1 fruit fly cellular context compared by ENCODE assay signal in genomic region chr2L:14252271-14252870, dm6.
TF ChIP-seq lines count a peak whose summit lies in the region.

No protein-coding gene starts in this region.

TF ChIP-seq in whole organism, embryonic, 481 proteins besides CTCF, POLR2A, EP300 and RAD21 (continued from another document and continues in another):
- TF ChIP-seq CG16815 (GFP tag; optimal IDR thresholded peaks at IDR 0.05; lab: Kevin White, UChicago): no peak
- no peak for TF ChIP-seq CG43689 (GFP tag; IDR thresholded peaks at IDR 0.05; lab: Robert Waterston, UW)
- TF ChIP-seq croc (GFP tag; conservative IDR thresholded peaks at IDR 0.05; lab: Robert Waterston, UW): no peak
- TF ChIP-seq dpn (GFP tag; optimal IDR thresholded peaks at IDR 0.05; lab: Kevin White, UChicago): no peak
- no peak for TF ChIP-seq CG8478 (optimal IDR thresholded peaks at IDR 0.05; lab: Kevin White, UChicago)
- no peak for TF ChIP-seq wdn (GFP tag; IDR thresholded peaks at IDR 0.05; lab: Robert Waterston, UW)
- TF ChIP-seq fd96Cb (tag; optimal IDR thresholded peaks at IDR 0.05; lab: Kevin White, UChicago): peak; percentile 68
- no peak for TF ChIP-seq CG8765 (GFP tag; IDR thresholded peaks at IDR 0.05; lab: Robert Waterston, UW)
- TF ChIP-seq Bdp1 (GFP tag; optimal IDR thresholded peaks at IDR 0.05; lab: Kevin White, UChicago): no peak
- no peak for TF ChIP-seq Mrtf (GFP tag; IDR thresholded peaks at IDR 0.05; lab: Robert Waterston, UW)
- no peak for TF ChIP-seq tin (GFP tag; optimal IDR thresholded peaks at IDR 0.05; lab: Kevin White, UChicago)
- TF ChIP-seq CG10274 (GFP tag; optimal IDR thresholded peaks at IDR 0.05; lab: Kevin White, UChicago): no peak
- TF ChIP-seq CG8089 (GFP tag; optimal IDR thresholded peaks at IDR 0.05; lab: Kevin White, UChicago): no peak
- TF ChIP-seq CHES-1-like (GFP tag; optimal IDR thresholded peaks at IDR 0.05; lab: Kevin White, UChicago): no peak
- TF ChIP-seq ken (GFP tag; IDR thresholded peaks at IDR 0.05; lab: Robert Waterston, UW): no peak
- TF ChIP-seq CG2116 (GFP tag; optimal IDR thresholded peaks at IDR 0.05; lab: Kevin White, UChicago): no peak
- peak; percentile 16 for TF ChIP-seq CG9727 (GFP tag; optimal IDR thresholded peaks at IDR 0.05; lab: Kevin White, UChicago)
- TF ChIP-seq Rx (GFP tag; IDR thresholded peaks at IDR 0.05; lab: Robert Waterston, UW): no peak
- no peak for TF ChIP-seq CG6854 (GFP tag; optimal IDR thresholded peaks at IDR 0.05; lab: Kevin White, UChicago)
- TF ChIP-seq hb (GFP tag; IDR thresholded peaks at IDR 0.05; lab: Robert Waterston, UW; ENCODE audit: partially characterized antibody): no peak
- no peak for TF ChIP-seq Tbp (GFP tag; optimal IDR thresholded peaks at IDR 0.05; lab: Kevin White, UChicago)
- no peak for TF ChIP-seq cwo (GFP tag; optimal IDR thresholded peaks at IDR 0.05; lab: Kevin White, UChicago)
- no peak for TF ChIP-seq zf30C (GFP tag; optimal IDR thresholded peaks at IDR 0.05; lab: Kevin White, UChicago)
- peak; percentile 32 for TF ChIP-seq bcd (GFP tag; optimal IDR thresholded peaks at IDR 0.05; lab: Kevin White, UChicago)
- TF ChIP-seq rib (GFP tag; IDR thresholded peaks at IDR 0.05; lab: Robert Waterston, UW): no peak
- TF ChIP-seq CG18619 (GFP tag; optimal IDR thresholded peaks at IDR 0.05; lab: Kevin White, UChicago): no peak
- no peak for TF ChIP-seq CG11723 (GFP tag; optimal IDR thresholded peaks at IDR 0.05; lab: Kevin White, UChicago)
- TF ChIP-seq CG18476 (GFP tag; optimal IDR thresholded peaks at IDR 0.05; lab: Kevin White, UChicago): no peak
- no peak for TF ChIP-seq CG14667 (GFP tag; IDR thresholded peaks at IDR 0.05; lab: Robert Waterston, UW)
- no peak for TF ChIP-seq CG2678 (tag; optimal IDR thresholded peaks at IDR 0.05; lab: Kevin White, UChicago)
- no peak for TF ChIP-seq lov (optimal IDR thresholded peaks at IDR 0.05; lab: Kevin White, UChicago)
- no peak for TF ChIP-seq lov (GFP tag; IDR thresholded peaks at IDR 0.05; lab: Robert Waterston, UW)
- TF ChIP-seq ash1 (GFP tag; optimal IDR thresholded peaks at IDR 0.05; lab: Kevin White, UChicago): no peak
- no peak for TF ChIP-seq Doc3 (GFP tag; IDR thresholded peaks at IDR 0.05; lab: Robert Waterston, UW; ENCODE audit: partially characterized antibody)
- no peak for TF ChIP-seq Vsx1 (GFP tag; optimal IDR thresholded peaks at IDR 0.05; lab: Kevin White, UChicago)
- TF ChIP-seq CG15601 (tag; optimal IDR thresholded peaks at IDR 0.05; lab: Kevin White, UChicago): peak; percentile 58
- no peak for TF ChIP-seq Side (GFP tag; optimal IDR thresholded peaks at IDR 0.05; lab: Kevin White, UChicago)
- TF ChIP-seq B-H1 (GFP tag; IDR thresholded peaks at IDR 0.05; lab: Robert Waterston, UW): no peak
- TF ChIP-seq tgo (GFP tag; IDR thresholded peaks at IDR 0.05; lab: Robert Waterston, UW): no peak
- no peak for TF ChIP-seq CG5180 (GFP tag; optimal IDR thresholded peaks at IDR 0.05; lab: Kevin White, UChicago)
- TF ChIP-seq Sox100B (GFP tag; optimal IDR thresholded peaks at IDR 0.05; lab: Kevin White, UChicago): peak; percentile 34
- TF ChIP-seq CG2129 (GFP tag; IDR thresholded peaks at IDR 0.05; lab: Robert Waterston, UW; ENCODE audit: partially characterized antibody): no peak
- no peak for TF ChIP-seq lbe (GFP tag; optimal IDR thresholded peaks at IDR 0.05; lab: Kevin White, UChicago)
- no peak for TF ChIP-seq CG7963 (GFP tag; IDR thresholded peaks at IDR 0.05; lab: Robert Waterston, UW; ENCODE audit: partially characterized antibody)
- TF ChIP-seq Opbp (GFP tag; IDR thresholded peaks at IDR 0.05; lab: Robert Waterston, UW; ENCODE audit: partially characterized antibody): no peak
- no peak for TF ChIP-seq HLH54F (GFP tag; optimal IDR thresholded peaks at IDR 0.05; lab: Kevin White, UChicago)
- no peak for TF ChIP-seq CG3065 (GFP tag; optimal IDR thresholded peaks at IDR 0.05; lab: Kevin White, UChicago)
- no peak for TF ChIP-seq wor (GFP tag; IDR thresholded peaks at IDR 0.05; lab: Robert Waterston, UW)
- TF ChIP-seq CG34224 (GFP tag; IDR thresholded peaks at IDR 0.05; lab: Robert Waterston, UW; ENCODE audit: partially characterized antibody): no peak
- no peak for TF ChIP-seq CG13296 (GFP tag; optimal IDR thresholded peaks at IDR 0.05; lab: Kevin White, UChicago)
- TF ChIP-seq CG13424 (tag; optimal IDR thresholded peaks at IDR 0.05; lab: Kevin White, UChicago): peak; percentile 51
- no peak for TF ChIP-seq al (GFP tag; IDR thresholded peaks at IDR 0.05; lab: Robert Waterston, UW)
- TF ChIP-seq CG9797 (GFP tag; optimal IDR thresholded peaks at IDR 0.05; lab: Kevin White, UChicago): no peak
- TF ChIP-seq CG14441 (GFP tag; IDR thresholded peaks at IDR 0.05; lab: Robert Waterston, UW): no peak
- TF ChIP-seq CG3838 (GFP tag; optimal IDR thresholded peaks at IDR 0.05; lab: Kevin White, UChicago): no peak
- no peak for TF ChIP-seq z (GFP tag; IDR thresholded peaks at IDR 0.05; lab: Robert Waterston, UW)
- TF ChIP-seq esg (GFP tag; conservative IDR thresholded peaks at IDR 0.05; lab: Robert Waterston, UW): peak; percentile 41; the same call in 1 of the 2 replicates
- TF ChIP-seq CG12071 (GFP tag; optimal IDR thresholded peaks at IDR 0.05; lab: Kevin White, UChicago): no peak
- no peak for TF ChIP-seq Taf1 (GFP tag; IDR thresholded peaks at IDR 0.05; lab: Robert Waterston, UW)
- no peak for TF ChIP-seq pho (GFP tag; optimal IDR thresholded peaks at IDR 0.05; lab: Kevin White, UChicago)
- TF ChIP-seq CG14860 (GFP tag; IDR thresholded peaks at IDR 0.05; lab: Robert Waterston, UW; ENCODE audit: partially characterized antibody): no peak
- no peak for TF ChIP-seq jing (GFP tag; optimal IDR thresholded peaks at IDR 0.05; lab: Kevin White, UChicago)
- no peak for TF ChIP-seq CG10462 (GFP tag; optimal IDR thresholded peaks at IDR 0.05; lab: Kevin White, UChicago)
- no peak for TF ChIP-seq D19B (GFP tag; optimal IDR thresholded peaks at IDR 0.05; lab: Kevin White, UChicago)
- no peak for TF ChIP-seq CG9437 (GFP tag; optimal IDR thresholded peaks at IDR 0.05; lab: Kevin White, UChicago)
- no peak for TF ChIP-seq Aef1 (GFP tag; IDR thresholded peaks at IDR 0.05; lab: Robert Waterston, UW)
- TF ChIP-seq gce (GFP tag; IDR thresholded peaks at IDR 0.05; lab: Robert Waterston, UW): no peak
- no peak for TF ChIP-seq CG15011 (GFP tag; optimal IDR thresholded peaks at IDR 0.05; lab: Kevin White, UChicago)
- no peak for TF ChIP-seq CG1529 (GFP tag; optimal IDR thresholded peaks at IDR 0.05; lab: Kevin White, UChicago)
- TF ChIP-seq gsb-n (tag; optimal IDR thresholded peaks at IDR 0.05; lab: Kevin White, UChicago): peak; percentile 55
- TF ChIP-seq bsh (GFP tag; optimal IDR thresholded peaks at IDR 0.05; lab: Kevin White, UChicago): peak in 1 of 2 experiments; percentile 56
- no peak for TF ChIP-seq ftz-f1 (GFP tag; optimal IDR thresholded peaks at IDR 0.05; lab: Kevin White, UChicago)
- TF ChIP-seq Gug (GFP tag; IDR thresholded peaks at IDR 0.05; lab: Robert Waterston, UW): no peak
- TF ChIP-seq CG17612 (GFP tag; IDR thresholded peaks at IDR 0.05; lab: Robert Waterston, UW): no peak
- no peak for TF ChIP-seq hth (optimal IDR thresholded peaks at IDR 0.05; lab: Kevin White, UChicago)
- TF ChIP-seq CG16813 (GFP tag; IDR thresholded peaks at IDR 0.05; lab: Robert Waterston, UW; ENCODE audit: partially characterized antibody): no peak
- TF ChIP-seq CG6683 (GFP tag; optimal IDR thresholded peaks at IDR 0.05; lab: Kevin White, UChicago): no peak
- TF ChIP-seq CG7839 (tag; optimal IDR thresholded peaks at IDR 0.05; lab: Kevin White, UChicago): peak; percentile 65
- 0 out of 2 replicates have a peak, but pooled peaks have one; percentile 9 for TF ChIP-seq CG32772 (GFP tag; IDR thresholded peaks at IDR 0.05; lab: Robert Waterston, UW)
- no peak for TF ChIP-seq gro (GFP tag; optimal IDR thresholded peaks at IDR 0.05; lab: Kevin White, UChicago)
- TF ChIP-seq pros (GFP tag; optimal IDR thresholded peaks at IDR 0.05; lab: Kevin White, UChicago): no peak
- TF ChIP-seq CG7786 (GFP tag; optimal IDR thresholded peaks at IDR 0.05; lab: Kevin White, UChicago): no peak
- TF ChIP-seq C15 (GFP tag; IDR thresholded peaks at IDR 0.05; lab: Robert Waterston, UW): no peak
- TF ChIP-seq chif (GFP tag; optimal IDR thresholded peaks at IDR 0.05; lab: Kevin White, UChicago): no peak
- TF ChIP-seq CG11504 (tag; optimal IDR thresholded peaks at IDR 0.05; lab: Kevin White, UChicago): peak; percentile 57
- no peak for TF ChIP-seq Myb (GFP tag; optimal IDR thresholded peaks at IDR 0.05; lab: Kevin White, UChicago)
- TF ChIP-seq fd102C (GFP tag; optimal IDR thresholded peaks at IDR 0.05; lab: Kevin White, UChicago): no peak
- TF ChIP-seq Hr51 (GFP tag; optimal IDR thresholded peaks at IDR 0.05; lab: Kevin White, UChicago): peak in 1 of 2 experiments; percentile 69
- TF ChIP-seq pnt (GFP tag; optimal IDR thresholded peaks at IDR 0.05; lab: Kevin White, UChicago): no peak
- TF ChIP-seq Optix (GFP tag; IDR thresholded peaks at IDR 0.05; lab: Robert Waterston, UW): no peak
- TF ChIP-seq tup (GFP tag; optimal IDR thresholded peaks at IDR 0.05; lab: Kevin White, UChicago): no peak
- peak; percentile 56; the same call in 1 of the 2 replicates for TF ChIP-seq Xrp1 (GFP tag; IDR thresholded peaks at IDR 0.05; lab: Robert Waterston, UW)
- peak; percentile 71 for TF ChIP-seq CG17361 (GFP tag; IDR thresholded peaks at IDR 0.05; lab: Robert Waterston, UW)
- no peak for TF ChIP-seq onecut (GFP tag; IDR thresholded peaks at IDR 0.05; lab: Robert Waterston, UW)
- no peak for TF ChIP-seq H2.0 (GFP tag; IDR thresholded peaks at IDR 0.05; lab: Robert Waterston, UW)
- TF ChIP-seq Dll (GFP tag; IDR thresholded peaks at IDR 0.05; lab: Robert Waterston, UW; ENCODE audit: partially characterized antibody): no peak
- no peak for TF ChIP-seq Oaz (GFP tag; IDR thresholded peaks at IDR 0.05; lab: Robert Waterston, UW)
- TF ChIP-seq prd (optimal IDR thresholded peaks at IDR 0.05; lab: Kevin White, UChicago): no peak
- TF ChIP-seq prd (GFP tag; IDR thresholded peaks at IDR 0.05; lab: Robert Waterston, UW): no peak
- TF ChIP-seq stc (GFP tag; IDR thresholded peaks at IDR 0.05; lab: Robert Waterston, UW): no peak
- no peak for TF ChIP-seq CG7357 (GFP tag; IDR thresholded peaks at IDR 0.05; lab: Robert Waterston, UW)
- no peak for TF ChIP-seq NFAT (GFP tag; IDR thresholded peaks at IDR 0.05; lab: Robert Waterston, UW)
- no peak for TF ChIP-seq ara (GFP tag; IDR thresholded peaks at IDR 0.05; lab: Robert Waterston, UW)
- TF ChIP-seq hbn (GFP tag; IDR thresholded peaks at IDR 0.05; lab: Robert Waterston, UW; ENCODE audit: partially characterized antibody): no peak
- no peak for TF ChIP-seq toy (GFP tag; IDR thresholded peaks at IDR 0.05; lab: Robert Waterston, UW)
- TF ChIP-seq CG12219 (GFP tag; optimal IDR thresholded peaks at IDR 0.05; lab: Kevin White, UChicago): no peak
- TF ChIP-seq CG13775 (GFP tag; optimal IDR thresholded peaks at IDR 0.05; lab: Kevin White, UChicago): no peak
- TF ChIP-seq CG10543 (GFP tag; optimal IDR thresholded peaks at IDR 0.05; lab: Kevin White, UChicago): no peak
- TF ChIP-seq vvl (GFP tag; IDR thresholded peaks at IDR 0.05; lab: Robert Waterston, UW): no peak
- TF ChIP-seq Stat92E (GFP tag; optimal IDR thresholded peaks at IDR 0.05; lab: Kevin White, UChicago): no peak
- no peak for TF ChIP-seq CG13624 (GFP tag; optimal IDR thresholded peaks at IDR 0.05; lab: Kevin White, UChicago)
- TF ChIP-seq Atf-2 (GFP tag; optimal IDR thresholded peaks at IDR 0.05; lab: Kevin White, UChicago): no peak
- no peak for TF ChIP-seq her (GFP tag; optimal IDR thresholded peaks at IDR 0.05; lab: Kevin White, UChicago)
- no peak for TF ChIP-seq ind (GFP tag; optimal IDR thresholded peaks at IDR 0.05; lab: Kevin White, UChicago)
- no peak for TF ChIP-seq CG34422 (GFP tag; IDR thresholded peaks at IDR 0.05; lab: Robert Waterston, UW)
- no peak for TF ChIP-seq twi (tag; optimal IDR thresholded peaks at IDR 0.05; lab: Kevin White, UChicago)
- TF ChIP-seq CG12769 (tag; optimal IDR thresholded peaks at IDR 0.05; lab: Kevin White, UChicago): no peak
- TF ChIP-seq Blimp-1 (GFP tag; optimal IDR thresholded peaks at IDR 0.05; lab: Kevin White, UChicago): peak; percentile 67
- peak; percentile 46 for TF ChIP-seq CG14710 (tag; optimal IDR thresholded peaks at IDR 0.05; lab: Kevin White, UChicago)
- TF ChIP-seq yki (optimal IDR thresholded peaks at IDR 0.05; lab: Kevin White, UChicago): no peak
- no peak for TF ChIP-seq CG10321 (GFP tag; IDR thresholded peaks at IDR 0.05; lab: Robert Waterston, UW)
- TF ChIP-seq Bgb (GFP tag; IDR thresholded peaks at IDR 0.05; lab: Robert Waterston, UW; ENCODE audit: partially characterized antibody): no peak
- no peak for TF ChIP-seq da (GFP tag; optimal IDR thresholded peaks at IDR 0.05; lab: Kevin White, UChicago)
- no peak for TF ChIP-seq abd-A (tag; optimal IDR thresholded peaks at IDR 0.05; lab: Kevin White, UChicago)
- no peak for TF ChIP-seq ap (GFP tag; IDR thresholded peaks at IDR 0.05; lab: Robert Waterston, UW)
- peak; percentile 37 for TF ChIP-seq Fer3 (tag; optimal IDR thresholded peaks at IDR 0.05; lab: Kevin White, UChicago)
- TF ChIP-seq trem (tag; optimal IDR thresholded peaks at IDR 0.05; lab: Kevin White, UChicago): peak; percentile 3
- no peak for TF ChIP-seq pfk (GFP tag; optimal IDR thresholded peaks at IDR 0.05; lab: Kevin White, UChicago)
- TF ChIP-seq Dref (GFP tag; IDR thresholded peaks at IDR 0.05; lab: Robert Waterston, UW): no peak
- no peak for TF ChIP-seq Dip2 (GFP tag; IDR thresholded peaks at IDR 0.05; lab: Robert Waterston, UW)
- TF ChIP-seq nerfin-1 (tag; optimal IDR thresholded peaks at IDR 0.05; lab: Kevin White, UChicago): peak; percentile 7
- TF ChIP-seq dysf (GFP tag; IDR thresholded peaks at IDR 0.05; lab: Robert Waterston, UW): no peak
- TF ChIP-seq slbo (GFP tag; IDR thresholded peaks at IDR 0.05; lab: Robert Waterston, UW): peak; percentile 57; the same call in 1 of the 2 replicates
- no peak for TF ChIP-seq CG10959 (GFP tag; IDR thresholded peaks at IDR 0.05; lab: Robert Waterston, UW)
- no peak for TF ChIP-seq Lim3 (GFP tag; IDR thresholded peaks at IDR 0.05; lab: Robert Waterston, UW)
- no peak for TF ChIP-seq ATbp (GFP tag; optimal IDR thresholded peaks at IDR 0.05; lab: Kevin White, UChicago)
- no peak for TF ChIP-seq h (optimal IDR thresholded peaks at IDR 0.05; lab: Kevin White, UChicago)
- no peak for TF ChIP-seq CG11695 (GFP tag; IDR thresholded peaks at IDR 0.05; lab: Robert Waterston, UW)
- TF ChIP-seq CG9215 (GFP tag; IDR thresholded peaks at IDR 0.05; lab: Robert Waterston, UW): no peak
- TF ChIP-seq ase (GFP tag; IDR thresholded peaks at IDR 0.05; lab: Robert Waterston, UW): no peak
